Fruit fly (Drosophila melanogaster) whole organism, embryonic: ENCODE data around the gene Jhbp16.

ENCODE experiments used
- BEAF-32 ChIP-seq: fragments of 200-800 bp; sonication (Bioruptor generic); optimal IDR thresholded peaks from 3 replicates; lab custom pipeline; 2017; ENCODE audit warnings: missing biosample characterization, missing genetic modification characterization, mild to moderate bottlenecking, moderate library complexity, missing genetic modification reagents
- C15 ChIP-seq: fragments of 200-800 bp; sonication (Bioruptor generic); IDR thresholded peaks from 3 replicates; pipeline ENCODE4 v1.3.6; 2022; ENCODE audit warnings: missing biosample characterization, missing genetic modification characterization
- CG10274 ChIP-seq: fragments of 200-800 bp; sonication (Bioruptor generic); optimal IDR thresholded peaks from 3 replicates; lab custom pipeline; 2017; ENCODE audit warnings: missing biosample characterization, mild to moderate bottlenecking, missing genetic modification characterization
- CG11723 ChIP-seq: fragments of 200-800 bp; sonication (Bioruptor generic); optimal IDR thresholded peaks from 2 replicates; lab custom pipeline; 2017; ENCODE audit warnings: missing biosample characterization, mild to moderate bottlenecking, missing genetic modification characterization
- CG12155 ChIP-seq: fragments of 200-800 bp; sonication (Bioruptor generic); optimal IDR thresholded peaks from 3 replicates; lab custom pipeline; 2016; ENCODE audit warnings: missing biosample characterization, missing genetic modification characterization
- CG15011 ChIP-seq: fragments of 200-800 bp; sonication (Bioruptor generic); optimal IDR thresholded peaks from 3 replicates; lab custom pipeline; 2018; ENCODE audit warnings: missing biosample characterization, mild to moderate bottlenecking, missing genetic modification characterization
- CG1529 ChIP-seq: fragments of 200-800 bp; sonication (Bioruptor generic); optimal IDR thresholded peaks from 3 replicates; lab custom pipeline; 2018; ENCODE audit warnings: missing biosample characterization, missing genetic modification characterization
- CG15514 ChIP-seq: fragments of 200-800 bp; sonication (Bioruptor generic); optimal IDR thresholded peaks from 3 replicates; lab custom pipeline; 2017; ENCODE audit warnings: missing biosample characterization, missing genetic modification characterization, mild to moderate bottlenecking, moderate library complexity, missing genetic modification reagents
- CG1603 ChIP-seq: fragments of 200-800 bp; sonication (Bioruptor generic); optimal IDR thresholded peaks from 2 replicates; lab custom pipeline; 2019; ENCODE audit warnings: missing biosample characterization, mild to moderate bottlenecking, missing genetic modification characterization, moderate library complexity
- CG18262 ChIP-seq: fragments of 200-800 bp; optimal IDR thresholded peaks from 3 replicates; lab custom pipeline; 2019; ENCODE audit warnings: missing biosample characterization, mild to moderate bottlenecking, missing genetic modification characterization, moderate library complexity
- CG2116 ChIP-seq: fragments of 200-800 bp; sonication (Bioruptor generic); optimal IDR thresholded peaks from 3 replicates; lab custom pipeline; 2018; ENCODE audit warnings: missing biosample characterization, mild to moderate bottlenecking, missing genetic modification characterization
- CG2199 ChIP-seq: fragments of 200-800 bp; sonication (Bioruptor generic); IDR thresholded peaks from 3 replicates; pipeline ENCODE4 v1.3.6; 2022; ENCODE audit warnings: missing biosample characterization, missing genetic modification characterization
- CG31365 ChIP-seq: fragments of 200-800 bp; sonication (Bioruptor generic); optimal IDR thresholded peaks from 2 replicates; lab custom pipeline; 2018; ENCODE audit warnings: missing biosample characterization, mild to moderate bottlenecking, missing genetic modification characterization
- CG31388 ChIP-seq: fragments of 200-800 bp; sonication (Bioruptor generic); optimal IDR thresholded peaks from 2 replicates; lab custom pipeline; 2016; ENCODE audit warnings: missing biosample characterization, missing genetic modification characterization
- CG4707 ChIP-seq: fragments of 200-800 bp; sonication (Bioruptor generic); optimal IDR thresholded peaks from 2 replicates; lab custom pipeline; 2018; ENCODE audit warnings: missing biosample characterization, mild to moderate bottlenecking, missing genetic modification characterization, moderate library complexity
- CG5953 ChIP-seq: fragments of 200-800 bp; sonication (Bioruptor generic); IDR thresholded peaks from 2 replicates; pipeline ENCODE4 v1.3.6; 2022; ENCODE audit warnings: missing biosample characterization, missing genetic modification characterization
- CG6272 ChIP-seq: fragments of 200-800 bp; sonication (Bioruptor generic); IDR thresholded peaks from 2 replicates; pipeline ENCODE4 v1.3.6; 2022; ENCODE audit warnings: missing biosample characterization, missing genetic modification characterization
- CG7357 ChIP-seq: fragments of 200-800 bp; sonication (Bioruptor generic); IDR thresholded peaks from 3 replicates; pipeline ENCODE4 v1.3.6; 2022; ENCODE audit warnings: missing biosample characterization, missing genetic modification characterization
- CG8359 ChIP-seq: fragments of 200-800 bp; sonication (Bioruptor generic); optimal IDR thresholded peaks from 2 replicates; lab custom pipeline; 2017; ENCODE audit warnings: missing biosample characterization, mild to moderate bottlenecking, missing genetic modification characterization, borderline replicate concordance
- CG9609 ChIP-seq: fragments of 200-800 bp; sonication (Bioruptor generic); optimal IDR thresholded peaks from 3 replicates; lab custom pipeline; 2016; ENCODE audit warnings: missing biosample characterization, missing genetic modification characterization
- CkIIα-i1 ChIP-seq: fragments of 200-800 bp; sonication (Bioruptor generic); IDR thresholded peaks from 2 replicates; pipeline ENCODE4 v1.3.6; 2022; ENCODE audit warnings: missing biosample characterization, missing genetic modification characterization
- Dip2 ChIP-seq: fragments of 200-800 bp; sonication (Bioruptor generic); IDR thresholded peaks from 2 replicates; pipeline ENCODE4 v1.3.6; 2022; ENCODE audit warnings: missing biosample characterization, missing genetic modification characterization
- Gug ChIP-seq: fragments of 200-800 bp; sonication (Bioruptor generic); IDR thresholded peaks from 4 replicates; pipeline ENCODE4 v1.3.6; 2022; ENCODE audit warnings: missing biosample characterization, missing genetic modification characterization
- Hr39 ChIP-seq: fragments of >200 bp; optimal IDR thresholded peaks from 2 replicates; lab custom pipeline; 2017
- Mrtf ChIP-seq: fragments of 200-800 bp; sonication (Bioruptor generic); IDR thresholded peaks from 3 replicates; pipeline ENCODE4 v1.3.6; 2022; ENCODE audit warnings: missing biosample characterization, missing genetic modification characterization
- Rfx ChIP-seq: fragments of 200-800 bp; sonication (Bioruptor generic); IDR thresholded peaks from 2 replicates; pipeline ENCODE4 v1.3.6; 2022; ENCODE audit warnings: missing biosample characterization, missing genetic modification characterization
- TFAM ChIP-seq: fragments of 200-800 bp; sonication (Bioruptor generic); optimal IDR thresholded peaks from 2 replicates; lab custom pipeline; 2017; ENCODE audit warnings: missing biosample characterization, missing genetic modification characterization, inconsistent platforms
- Xrp1 ChIP-seq: fragments of 200-800 bp; sonication (Bioruptor generic); IDR thresholded peaks from 2 replicates; pipeline ENCODE4 v1.3.6; 2022; ENCODE audit warnings: missing biosample characterization, missing genetic modification characterization
- ash1 ChIP-seq: fragments of 200-800 bp; sonication (Bioruptor generic); optimal IDR thresholded peaks from 2 replicates; lab custom pipeline; 2018; ENCODE audit warnings: missing biosample characterization, mild to moderate bottlenecking, missing genetic modification characterization
- bigmax ChIP-seq: fragments of 200-800 bp; sonication (Bioruptor generic); optimal IDR thresholded peaks from 2 replicates; lab custom pipeline; 2018; ENCODE audit warnings: missing biosample characterization, mild to moderate bottlenecking, missing genetic modification characterization
- chinmo ChIP-seq: fragments of 200-800 bp; sonication (Bioruptor generic); IDR thresholded peaks from 4 replicates; pipeline ENCODE4 v1.3.6; 2022; ENCODE audit warnings: missing biosample characterization, missing genetic modification characterization; ENCODE audit not compliant: partially characterized antibody
- croc ChIP-seq: fragments of 200-800 bp; sonication (Bioruptor generic); conservative IDR thresholded peaks from 3 replicates; pipeline ENCODE4 v1.3.6; 2022; ENCODE audit warnings: missing biosample characterization, missing genetic modification characterization
- gfzf ChIP-seq: fragments of 200-800 bp; sonication (Bioruptor generic); optimal IDR thresholded peaks from 2 replicates; lab custom pipeline; 2016; ENCODE audit warnings: missing biosample characterization, mild to moderate bottlenecking, missing genetic modification characterization, moderate library complexity
- gsb ChIP-seq: fragments of 200-800 bp; sonication (Bioruptor generic); IDR thresholded peaks from 2 replicates; pipeline ENCODE4 v1.3.6; 2022; ENCODE audit warnings: missing biosample characterization, missing genetic modification characterization
- jumu ChIP-seq: fragments of 200-800 bp; sonication (Bioruptor generic); optimal IDR thresholded peaks from 3 replicates; lab custom pipeline; 2016; ENCODE audit warnings: missing biosample characterization, missing genetic modification characterization
- kah ChIP-seq: fragments of 200-800 bp; sonication (Bioruptor generic); optimal IDR thresholded peaks from 2 replicates; lab custom pipeline; 2018; ENCODE audit warnings: missing biosample characterization, mild to moderate bottlenecking, missing genetic modification characterization
- ken ChIP-seq: fragments of 200-800 bp; sonication (Bioruptor generic); IDR thresholded peaks from 3 replicates; pipeline ENCODE4 v1.3.6; 2022; ENCODE audit warnings: missing biosample characterization, missing genetic modification characterization
- knrl ChIP-seq: fragments of 200-800 bp; sonication (Bioruptor generic); IDR thresholded peaks from 3 replicates; pipeline ENCODE4 v1.3.6; 2022; ENCODE audit warnings: missing biosample characterization, missing genetic modification characterization; ENCODE audit not compliant: partially characterized antibody
- luna ChIP-seq: fragments of 200-800 bp; sonication (Bioruptor generic); optimal IDR thresholded peaks from 2 replicates; lab custom pipeline; 2016; ENCODE audit warnings: missing biosample characterization, missing genetic modification characterization
- mld ChIP-seq: fragments of 200-800 bp; sonication (Bioruptor generic); IDR thresholded peaks from 3 replicates; pipeline ENCODE4 v1.3.6; 2022; ENCODE audit warnings: missing biosample characterization, missing genetic modification characterization; ENCODE audit not compliant: partially characterized antibody
- ranshi ChIP-seq: fragments of 200-800 bp; sonication (Bioruptor generic); IDR thresholded peaks from 2 replicates; pipeline ENCODE4 v1.3.6; 2022; ENCODE audit warnings: missing biosample characterization, missing genetic modification characterization
- slou ChIP-seq: fragments of 200-800 bp; sonication (Bioruptor generic); optimal IDR thresholded peaks from 3 replicates; lab custom pipeline; 2016; ENCODE audit warnings: missing biosample characterization, missing genetic modification characterization
- ssp ChIP-seq: fragments of 200-800 bp; sonication (Bioruptor generic); IDR thresholded peaks from 2 replicates; pipeline ENCODE4 v1.3.6; 2022; ENCODE audit warnings: missing biosample characterization, missing genetic modification characterization
- z ChIP-seq: fragments of 200-800 bp; sonication (Bioruptor generic); IDR thresholded peaks from 3 replicates; pipeline ENCODE4 v1.3.6; 2022; ENCODE audit warnings: missing biosample characterization, missing genetic modification characterization
- zf30C ChIP-seq: fragments of 200-800 bp; sonication (Bioruptor generic); optimal IDR thresholded peaks from 3 replicates; lab custom pipeline; 2018; ENCODE audit warnings: missing biosample characterization, mild to moderate bottlenecking, missing genetic modification characterization

Gene Jhbp16

DNA sequence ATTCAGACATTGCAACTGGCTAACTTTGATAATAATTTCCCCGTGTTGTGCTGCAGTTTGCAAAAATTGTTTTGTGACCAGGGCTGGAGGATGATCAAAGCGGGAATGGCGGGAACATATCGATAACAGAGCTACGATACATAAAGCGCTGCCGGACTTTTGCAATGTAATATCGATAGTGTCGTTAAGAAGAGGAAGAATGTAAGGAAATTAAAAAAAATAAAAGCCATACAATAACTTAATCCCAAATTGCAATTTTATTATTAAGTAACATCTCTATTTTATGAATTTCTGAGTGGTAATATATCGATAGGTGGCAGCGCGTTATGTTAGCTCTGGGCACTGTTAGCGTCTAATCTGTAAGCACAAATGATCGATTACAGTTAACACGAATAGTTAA, 7.4 kb downstream of the Jhbp16 start, which contains the start of gene PolA1 (continued):
- TF ChIP-seq Gug (GFP tag; lab: Robert Waterston, UW) (peak; percentile 42; the same call in 1 of the 4 replicates), CG5953 (GFP tag; lab: Robert Waterston, UW) (no peak), CG2116 (peak; percentile 85), slou (GFP tag; lab: Kevin White, UChicago) (peak; percentile 21), CG12155 (GFP tag; lab: Kevin White, UChicago) (peak; percentile 3), gsb (GFP tag; lab: Robert Waterston, UW) (no peak), zf30C (GFP tag; lab: Kevin White, UChicago) (no peak), ken (GFP tag; lab: Robert Waterston, UW) (peak; percentile 42; the same call in 1 of the 3 replicates), CG6272 (GFP tag; lab: Robert Waterston, UW) (0 out of 2 replicates have a peak, but pooled peaks have one; percentile 25), Rfx (GFP tag; lab: Robert Waterston, UW) (peak; percentile 66), ssp (GFP tag; lab: Robert Waterston, UW) (peak; percentile 30; the same call in 1 of the 2 replicates), luna (GFP tag; lab: Kevin White, UChicago) (no peak), CkIIα-i1 (GFP tag; lab: Robert Waterston, UW) (no peak), bigmax (GFP tag; lab: Kevin White, UChicago) (no peak), CG15514 (GFP tag; lab: Kevin White, UChicago) (peak; percentile 69), kah (GFP tag; lab: Kevin White, UChicago) (no peak), CG11723 (no peak), CG10274 (GFP tag; lab: Kevin White, UChicago) (no peak), mld (peak; percentile 51; the same call in 1 of the 3 replicates), croc (GFP tag; lab: Robert Waterston, UW) (no peak), TFAM (GFP tag; lab: Kevin White, UChicago) (no peak), chinmo (GFP tag; lab: Robert Waterston, UW) (peak; percentile 92; the same call in 3 of the 4 replicates), CG4707 (GFP tag; lab: Kevin White, UChicago) (no peak), z (GFP tag; lab: Robert Waterston, UW) (no peak), CG7357 (GFP tag; lab: Robert Waterston, UW) (no peak), CG2199 (GFP tag; lab: Robert Waterston, UW) (no peak), ash1 (no peak), C15 (no peak), CG9609 (GFP tag; lab: Kevin White, UChicago) (peak; percentile 37), CG1603 (tag; lab: Kevin White, UChicago) (peak; percentile 44), Mrtf (GFP tag; lab: Robert Waterston, UW) (no peak), ranshi (GFP tag; lab: Robert Waterston, UW) (no peak), CG31365 (tag; lab: Kevin White, UChicago) (no peak), Xrp1 (GFP tag; lab: Robert Waterston, UW) (peak; percentile 32; the same call in 1 of the 2 replicates), CG1529 (no peak), CG15011 (GFP tag; lab: Kevin White, UChicago) (no peak), CG18262 (tag; lab: Kevin White, UChicago) (peak; percentile 12), knrl (peak; percentile 98), CG31388 (GFP tag; lab: Kevin White, UChicago) (peak; percentile 5), Dip2 (GFP tag; lab: Robert Waterston, UW) (no peak), jumu (GFP tag; lab: Kevin White, UChicago) (peak; percentile 8), BEAF-32 (GFP tag; lab: Kevin White, UChicago) (peak; percentile 98), Hr39 (lab: Kevin White, UChicago) (no peak), CG8359 (no peak), gfzf (GFP tag; lab: Kevin White, UChicago) (peak; percentile 46)
